Worm (Caenorhabditis elegans): ENCODE results near the gene K08D12.8.

ce11 chrIV:1713618-1714017 lies 12.4 kb upstream of the K08D12.8 start:
- TF ChIP-seq cog-1 (tag; optimal IDR thresholded peaks at IDR 0.05) (no peak), T22C8.4 (GFP tag; IDR thresholded peaks at IDR 0.05) (no peak), klf-2 (GFP tag; conservative IDR thresholded peaks at IDR 0.05) (no peak), ztf-29 (GFP tag; IDR thresholded peaks at IDR 0.05) (no peak)

Measured in whole organism, midembryonic.